Worm (Caenorhabditis elegans) whole organism, young adult: Measurements from ENCODE around the gene lin-31.

Experiments
- B0336.3 ChIP-seq: fragments of 200-800 bp; sonication (Bioruptor generic); IDR thresholded peaks from 2 replicates; pipeline ENCODE4 v1.3.6; 2022; ENCODE audit warnings: missing genetic modification characterization, missing compliant biosample characterization
- D2030.7 ChIP-seq: fragments of 200-800 bp; sonication (Bioruptor generic); IDR thresholded peaks from 2 replicates; pipeline ENCODE4 v1.3.6; 2022; ENCODE audit warnings: missing genetic modification reagents, missing genetic modification characterization, missing compliant biosample characterization
- F33H1.4 ChIP-seq: fragments of 200-800 bp; sonication (Bioruptor generic); IDR thresholded peaks from 2 replicates; pipeline ENCODE4 v1.3.6; 2022; ENCODE audit warnings: missing genetic modification reagents, missing genetic modification characterization, missing compliant biosample characterization
- F55B11.4 ChIP-seq: sonication (generic microtip); optimal IDR thresholded peaks from 2 replicates; lab custom pipeline; 2016; ENCODE audit warnings: missing compliant biosample characterization, missing genetic modification characterization, borderline replicate concordance; ENCODE audit not compliant: insufficient read depth
- F57C9.4 ChIP-seq: sonication (generic microtip); optimal IDR thresholded peaks from 2 replicates; lab custom pipeline; 2017; ENCODE audit warnings: mild to moderate bottlenecking, missing genetic modification characterization, missing compliant biosample characterization
- T07F8.4 ChIP-seq: sonication (generic microtip); optimal IDR thresholded peaks from 2 replicates; lab custom pipeline; 2016; ENCODE audit warnings: mild to moderate bottlenecking, missing genetic modification characterization, moderate library complexity, missing compliant biosample characterization
- Y79H2A.3 ChIP-seq: fragments of 200-800 bp; sonication (Bioruptor generic); conservative IDR thresholded peaks from 2 replicates; pipeline ENCODE4 v1.3.6; 2022; ENCODE audit warnings: missing genetic modification reagents, missing genetic modification characterization, missing compliant biosample characterization
- Y95B8A.8 ChIP-seq: fragments of 200-800 bp; sonication (Bioruptor generic); IDR thresholded peaks from 2 replicates; pipeline ENCODE4 v1.3.6; 2022; ENCODE audit warnings: missing genetic modification reagents, missing genetic modification characterization, missing compliant biosample characterization
- aptf-2 ChIP-seq: fragments of 200-800 bp; sonication (Bioruptor generic); conservative IDR thresholded peaks from 2 replicates; pipeline ENCODE4 v1.3.6; 2022; ENCODE audit warnings: missing genetic modification reagents, missing genetic modification characterization, missing compliant biosample characterization
- aptf-3 ChIP-seq: fragments of 200-800 bp; sonication (Bioruptor generic); IDR thresholded peaks from 2 replicates; pipeline ENCODE4 v1.3.6; 2022; ENCODE audit warnings: missing genetic modification characterization, missing compliant biosample characterization
- attf-5 ChIP-seq: fragments of 200-800 bp; sonication (Bioruptor generic); optimal IDR thresholded peaks from 2 replicates; lab custom pipeline; 2018; ENCODE audit warnings: mild to moderate bottlenecking, missing genetic modification characterization, missing compliant biosample characterization
- bed-1 ChIP-seq: fragments of 200-800 bp; sonication (Bioruptor generic); IDR thresholded peaks from 2 replicates; pipeline ENCODE4 v1.3.6; 2022; ENCODE audit warnings: missing genetic modification reagents, missing genetic modification characterization, missing compliant biosample characterization
- cebp-1 ChIP-seq, 2 experiments: fragments of 200-800 bp in 1 of 2; sonication (Bioruptor generic) in 1 of 2; sonication (generic microtip) in 1 of 2; IDR thresholded peaks in 1 of 2; optimal IDR thresholded peaks in 1 of 2; 2 replicates each; pipeline versions ENCODE4 v1.3.6 to Lab custom; 2017 to 2022; ENCODE audit warnings: missing compliant biosample characterization in 2 of 2, missing genetic modification characterization in 2 of 2, mild to moderate bottlenecking in 1 of 2, missing genetic modification reagents in 1 of 2, moderate library complexity in 1 of 2
- cebp-2 ChIP-seq: fragments of 200-800 bp; sonication (Bioruptor generic); IDR thresholded peaks from 2 replicates; pipeline ENCODE4 v1.3.6; 2022; ENCODE audit warnings: missing genetic modification characterization, missing compliant biosample characterization
- ceh-27 ChIP-seq: fragments of 200-800 bp; sonication (Bioruptor generic); optimal IDR thresholded peaks from 2 replicates; lab custom pipeline; 2018; ENCODE audit warnings: mild to moderate bottlenecking, missing genetic modification characterization, moderate library complexity, missing compliant biosample characterization
- ceh-91 ChIP-seq: fragments of 200-800 bp; sonication (Bioruptor generic); IDR thresholded peaks from 2 replicates; pipeline ENCODE4 v1.3.6; 2022; ENCODE audit warnings: missing genetic modification reagents, missing genetic modification characterization, missing compliant biosample characterization
- dpff-1 ChIP-seq: sonication (generic microtip); optimal IDR thresholded peaks from 2 replicates; lab custom pipeline; 2017; ENCODE audit warnings: mild to moderate bottlenecking, missing genetic modification characterization, missing compliant biosample characterization
- efl-1 ChIP-seq: fragments of 150-350 bp; optimal IDR thresholded peaks from 2 replicates; lab custom pipeline; 2014; ENCODE audit warnings: missing biosample characterization, missing genetic modification reagents, missing genetic modification characterization
- egl-18 ChIP-seq: fragments of 200-800 bp; sonication (Bioruptor generic); IDR thresholded peaks from 2 replicates; pipeline ENCODE4 v1.3.6; 2022; ENCODE audit warnings: missing genetic modification reagents, missing genetic modification characterization, missing compliant biosample characterization
- ekl-4 ChIP-seq: fragments of 200-800 bp; sonication (Bioruptor generic); IDR thresholded peaks from 2 replicates; pipeline ENCODE4 v1.3.6; 2022; ENCODE audit warnings: missing genetic modification reagents, missing genetic modification characterization, missing compliant biosample characterization
- hmg-1.2 ChIP-seq: fragments of 200-800 bp; sonication (Bioruptor generic); IDR thresholded peaks from 2 replicates; pipeline ENCODE4 v1.3.6; 2022; ENCODE audit warnings: missing genetic modification reagents, missing genetic modification characterization, missing compliant biosample characterization
- hsf-1 ChIP-seq: fragments of 200-800 bp; sonication (Bioruptor generic); IDR thresholded peaks from 2 replicates; pipeline ENCODE4 v1.3.6; 2022; ENCODE audit warnings: missing genetic modification reagents, missing genetic modification characterization, missing compliant biosample characterization
- let-526 ChIP-seq: fragments of 200-800 bp; sonication (Bioruptor generic); IDR thresholded peaks from 2 replicates; pipeline ENCODE4 v1.3.6; 2022; ENCODE audit warnings: missing genetic modification reagents, missing genetic modification characterization, missing compliant biosample characterization
- lin-54 ChIP-seq: fragments of 200-800 bp; sonication (Bioruptor generic); optimal IDR thresholded peaks from 2 replicates; lab custom pipeline; 2018; ENCODE audit warnings: mild to moderate bottlenecking, missing genetic modification characterization, missing compliant biosample characterization
- lsl-1 ChIP-seq: fragments of 200-800 bp; sonication (Bioruptor generic); optimal IDR thresholded peaks from 2 replicates; lab custom pipeline; 2018; ENCODE audit warnings: mild to moderate bottlenecking, missing genetic modification characterization, moderate library complexity, missing compliant biosample characterization
- madf-3 ChIP-seq: fragments of 200-800 bp; sonication (Bioruptor generic); IDR thresholded peaks from 2 replicates; pipeline ENCODE4 v1.3.6; 2022; ENCODE audit warnings: missing genetic modification reagents, missing genetic modification characterization, missing compliant biosample characterization
- madf-6 ChIP-seq: fragments of 200-800 bp; sonication (Bioruptor generic); IDR thresholded peaks from 2 replicates; pipeline ENCODE4 v1.3.6; 2022; ENCODE audit warnings: missing genetic modification reagents, missing genetic modification characterization, missing compliant biosample characterization
- madf-8 ChIP-seq: fragments of 200-800 bp; sonication (Bioruptor generic); conservative IDR thresholded peaks from 2 replicates; pipeline ENCODE4 v1.3.6; 2022; ENCODE audit warnings: missing genetic modification reagents, missing genetic modification characterization, missing compliant biosample characterization
- nfya-2 ChIP-seq: fragments of 200-800 bp; sonication (Bioruptor generic); IDR thresholded peaks from 2 replicates; pipeline ENCODE4 v1.3.6; 2022; ENCODE audit warnings: missing genetic modification reagents, missing genetic modification characterization, missing compliant biosample characterization
- nhr-27 ChIP-seq: fragments of 200-800 bp; sonication (Bioruptor generic); optimal IDR thresholded peaks from 2 replicates; lab custom pipeline; 2018; ENCODE audit warnings: mild to moderate bottlenecking, missing genetic modification characterization, moderate library complexity, missing compliant biosample characterization
- pha-4 ChIP-seq: fragments of 150-350 bp; sonication (generic microtip); optimal IDR thresholded peaks from 2 replicates; lab custom pipeline; 2014; ENCODE audit warnings: missing biosample characterization, missing genetic modification reagents, missing genetic modification characterization
- rpc-1 ChIP-seq, 2 experiments: fragments of 150-350 bp in 1 of 2; sonication (generic microtip) in 1 of 2; optimal IDR thresholded peaks; 2 replicates each; lab custom pipeline; 2014 to 2018; ENCODE audit warnings: missing biosample characterization in 1 of 2, missing genetic modification characterization in 1 of 2, missing genetic modification reagents in 1 of 2, missing genotype in 1 of 2
- sdz-38 ChIP-seq: sonication (generic microtip); optimal IDR thresholded peaks from 2 replicates; lab custom pipeline; 2016; ENCODE audit warnings: missing genotype, missing genetic modification characterization, missing compliant biosample characterization
- somi-1 ChIP-seq: fragments of 200-800 bp; sonication (Bioruptor generic); optimal IDR thresholded peaks from 2 replicates; lab custom pipeline; 2018; ENCODE audit warnings: mild to moderate bottlenecking, missing genetic modification characterization, missing compliant biosample characterization
- sptf-2 ChIP-seq: fragments of 200-800 bp; sonication (Bioruptor generic); optimal IDR thresholded peaks from 2 replicates; lab custom pipeline; 2018; ENCODE audit warnings: mild to moderate bottlenecking, missing genetic modification characterization, missing compliant biosample characterization
- unc-130 ChIP-seq: sonication (generic microtip); optimal IDR thresholded peaks from 2 replicates; lab custom pipeline; 2016; ENCODE audit warnings: missing genetic modification reagents, missing genetic modification characterization, missing compliant biosample characterization
- unc-62 ChIP-seq: fragments of 150-350 bp; optimal IDR thresholded peaks from 2 replicates; lab custom pipeline; 2014; ENCODE audit warnings: missing biosample characterization, missing genetic modification reagents, missing genetic modification characterization
- xnd-1 ChIP-seq: sonication (generic microtip); optimal IDR thresholded peaks from 2 replicates; lab custom pipeline; 2016; ENCODE audit warnings: missing genotype, missing genetic modification reagents, missing genetic modification characterization, missing compliant biosample characterization
- zfh-2 ChIP-seq: fragments of 200-800 bp; sonication (Bioruptor generic); conservative IDR thresholded peaks from 2 replicates; pipeline ENCODE4 v1.3.6; 2022; ENCODE audit warnings: missing genetic modification reagents, missing genetic modification characterization, missing compliant biosample characterization
- zim-3 ChIP-seq: sonication (generic microtip); optimal IDR thresholded peaks from 2 replicates; lab custom pipeline; 2017; ENCODE audit warnings: mild to moderate bottlenecking, missing genetic modification characterization, moderate library complexity, missing compliant biosample characterization
- ztf-28 ChIP-seq: fragments of 200-800 bp; sonication (Bioruptor generic); IDR thresholded peaks from 2 replicates; pipeline ENCODE4 v1.3.6; 2022; ENCODE audit warnings: missing genetic modification reagents, missing genetic modification characterization, missing compliant biosample characterization

lin-31 gene

ce11 chrII:3982313-3982712, at the start of gene lin-31:
Gene lin-31, plus strand, starts transcription at chrII:3982549.
- TF ChIP-seq cebp-2 (GFP tag; lab: Robert Waterston, UW), result no peak
- 0 out of 2 replicates have a peak, but pooled peaks have one; percentile 7 for TF ChIP-seq zfh-2

ce11 chrII:3933640-3934039, 48.7 kb upstream of the lin-31 start, which contains the start of gene Y14H12B.2:
Gene Y14H12B.2, minus strand, starts transcription at chrII:3933740.
- TF ChIP-seq F57C9.4 (tag; lab: Kevin White, UChicago), result no peak
- no peak for TF ChIP-seq bed-1 (GFP tag; lab: Robert Waterston, UW)
- no peak for TF ChIP-seq cebp-2 (GFP tag; lab: Robert Waterston, UW)
- no peak for TF ChIP-seq nhr-27 (tag; lab: Kevin White, UChicago)
- TF ChIP-seq somi-1, result no peak
- TF ChIP-seq aptf-3 (GFP tag; lab: Robert Waterston, UW), result no peak
- TF ChIP-seq aptf-2 (GFP tag; lab: Robert Waterston, UW), result no peak
- TF ChIP-seq unc-62 (GFP tag; lab: Kevin White, UChicago), result no peak
- no peak for TF ChIP-seq unc-130 (GFP tag; lab: Kevin White, UChicago)
- no peak for TF ChIP-seq egl-18 (GFP tag; lab: Robert Waterston, UW)

DNA sequence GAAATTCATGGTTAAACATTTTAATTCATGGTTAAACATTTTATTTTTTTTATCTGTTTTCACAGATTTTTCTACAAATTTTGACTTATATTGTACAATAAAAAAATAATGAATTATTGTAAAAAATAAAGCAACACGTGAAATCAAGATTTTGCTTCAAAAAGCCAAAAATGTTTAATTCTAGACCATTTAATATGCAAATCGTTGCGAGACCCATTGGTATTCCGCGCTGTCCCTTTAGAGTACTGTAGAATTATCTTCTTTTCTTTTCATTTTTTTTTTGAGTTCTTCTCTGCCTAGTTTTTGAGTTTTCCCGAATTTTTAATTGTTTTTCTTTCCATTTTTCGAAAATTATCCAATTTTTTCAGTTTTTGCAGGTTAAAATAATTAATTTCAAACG, 48.3 kb upstream of the lin-31 start, which contains the start of gene Y14H12B.1:
TSS of gene Y14H12B.1 (plus strand) at position 363 of the 400 bp plus-strand sequence.
- TF ChIP-seq let-526 (GFP tag; lab: Robert Waterston, UW), result no peak
- TF ChIP-seq F55B11.4 (tag; lab: Kevin White, UChicago), result no peak
- no peak for TF ChIP-seq cebp-1 (GFP tag; IDR thresholded peaks at IDR 0.05; lab: Robert Waterston, UW)
- TF ChIP-seq cebp-1 (tag; optimal IDR thresholded peaks at IDR 0.05; lab: Kevin White, UChicago), result no peak
- peak; percentile 74 for TF ChIP-seq xnd-1 (tag; lab: Kevin White, UChicago)
- peak; percentile 17 for TF ChIP-seq efl-1
- no peak for TF ChIP-seq hsf-1
- TF ChIP-seq madf-6 (GFP tag; lab: Robert Waterston, UW), result peak; percentile 82
- TF ChIP-seq lsl-1 (GFP tag; lab: Kevin White, UChicago), result peak; percentile 84
- TF ChIP-seq madf-8 (GFP tag; lab: Robert Waterston, UW), result peak; percentile 72
- peak; percentile 88 for TF ChIP-seq F33H1.4

DNA sequence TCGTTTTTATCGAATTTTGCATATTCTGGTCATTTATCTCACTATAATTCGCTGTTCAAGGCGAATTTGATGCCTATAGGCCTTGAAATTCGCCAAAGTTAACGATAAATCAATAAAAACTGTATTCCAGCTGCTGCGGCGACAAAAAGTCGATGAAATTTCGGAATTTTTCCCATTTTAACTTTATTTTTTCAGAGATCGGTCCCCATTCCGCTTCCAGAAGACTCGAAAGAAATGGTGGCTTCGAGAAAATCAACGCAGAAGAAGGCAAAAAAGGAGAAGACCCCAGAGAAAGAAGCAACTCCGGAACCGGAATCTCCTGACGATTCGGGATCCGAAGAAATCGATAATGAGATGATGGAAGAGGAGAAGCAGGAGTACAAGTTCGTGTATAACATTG, 47.3 kb upstream of the lin-31 start:
- TF ChIP-seq madf-6 (GFP tag; lab: Robert Waterston, UW), result peak; percentile 51; the same call in 1 of the 2 replicates
- no peak for TF ChIP-seq hmg-1.2 (GFP tag; lab: Robert Waterston, UW)
- no peak for TF ChIP-seq ztf-28 (GFP tag; lab: Robert Waterston, UW)
- peak; percentile 71; the same call in 1 of the 2 replicates for TF ChIP-seq madf-3 (GFP tag; lab: Robert Waterston, UW)
- peak; percentile 2 for TF ChIP-seq lin-54
- TF ChIP-seq B0336.3 (GFP tag; lab: Robert Waterston, UW), result 0 out of 2 replicates have a peak, but pooled peaks have one; percentile 27
- TF ChIP-seq sptf-2 (GFP tag; lab: Kevin White, UChicago), result no peak
- TF ChIP-seq ekl-4 (GFP tag; lab: Robert Waterston, UW), result 0 out of 2 replicates have a peak, but pooled peaks have one; percentile 19

DNA sequence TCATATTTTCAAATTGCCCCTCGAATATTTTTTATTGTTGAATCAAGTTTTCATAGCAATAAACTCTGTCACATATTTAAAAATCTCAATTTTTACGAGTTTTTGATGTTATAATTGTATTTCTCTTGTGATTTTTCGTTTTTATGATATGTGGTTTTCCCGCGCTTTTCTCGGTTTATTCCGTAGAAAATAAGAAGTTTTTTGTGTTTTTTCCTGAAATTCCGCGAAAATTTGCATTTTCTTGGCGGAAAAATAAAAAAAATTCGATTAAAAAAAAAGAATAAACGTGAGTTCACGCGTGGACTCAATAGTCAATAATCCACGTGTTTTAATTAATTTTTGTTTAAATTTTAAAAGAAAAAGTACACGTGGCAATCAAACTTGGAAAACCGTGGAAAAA, 46.4 kb upstream of the lin-31 start:
- no peak for TF ChIP-seq nfya-2 (GFP tag; lab: Robert Waterston, UW)
- no peak for TF ChIP-seq hmg-1.2 (GFP tag; lab: Robert Waterston, UW)
- TF ChIP-seq T07F8.4 (tag; lab: Kevin White, UChicago), result no peak
- TF ChIP-seq D2030.7 (GFP tag; lab: Robert Waterston, UW), result peak; percentile 49
- no peak for TF ChIP-seq pha-4 (tag; lab: Kevin White, UChicago)
- no peak for TF ChIP-seq dpff-1 (tag; lab: Kevin White, UChicago)
- TF ChIP-seq rpc-1 (optimal IDR thresholded peaks at IDR 0.05; lab: Kevin White, UChicago), result no peak
- no peak for TF ChIP-seq rpc-1 (tag; optimal IDR thresholded peaks at IDR 0.05; lab: Kevin White, UChicago)
- no peak for TF ChIP-seq aptf-2 (GFP tag; lab: Robert Waterston, UW)
- TF ChIP-seq Y95B8A.8, result no peak
- TF ChIP-seq Y79H2A.3 (GFP tag; lab: Robert Waterston, UW), result no peak
- no peak for TF ChIP-seq zim-3 (tag; lab: Kevin White, UChicago)
- TF ChIP-seq ceh-27 (GFP tag; lab: Kevin White, UChicago), result no peak
- no peak for TF ChIP-seq attf-5 (GFP tag; lab: Kevin White, UChicago)
- TF ChIP-seq ceh-91 (GFP tag; lab: Robert Waterston, UW), result peak; percentile 67; the same call in 1 of the 2 replicates
- TF ChIP-seq sdz-38, result no peak
- TF ChIP-seq somi-1, result no peak
